Fruit fly (Drosophila melanogaster): ENCODE measurements around the gene Snx6.

dm6 chr2L:8210468-8210867, 10.1 kb downstream of the Snx6 start:
- TF ChIP-seq CG8159 (tag; optimal IDR thresholded peaks at IDR 0.05) (no peak), rn (GFP tag; IDR thresholded peaks at IDR 0.05) (no peak), CG34367 (tag; optimal IDR thresholded peaks at IDR 0.05) (no peak), CG14655 (GFP tag; optimal IDR thresholded peaks at IDR 0.05) (no peak), D1 (tag; optimal IDR thresholded peaks at IDR 0.05) (no peak), CG4496 (GFP tag; IDR thresholded peaks at IDR 0.05) (no peak), Ets98B (GFP tag; IDR thresholded peaks at IDR 0.05) (no peak), Snoo (tag; optimal IDR thresholded peaks at IDR 0.05) (no peak), CG9948 (tag; optimal IDR thresholded peaks at IDR 0.05) (no peak), fd96Ca (GFP tag; IDR thresholded peaks at IDR 0.05) (no peak), CG10348 (GFP tag; IDR thresholded peaks at IDR 0.05) (no peak), CG32121 (GFP tag; IDR thresholded peaks at IDR 0.05) (no peak), EcR (GFP tag; optimal IDR thresholded peaks at IDR 0.05) (no peak)
